Worm (Caenorhabditis elegans): ENCODE measurements around the gene lsm-5.

DNA sequence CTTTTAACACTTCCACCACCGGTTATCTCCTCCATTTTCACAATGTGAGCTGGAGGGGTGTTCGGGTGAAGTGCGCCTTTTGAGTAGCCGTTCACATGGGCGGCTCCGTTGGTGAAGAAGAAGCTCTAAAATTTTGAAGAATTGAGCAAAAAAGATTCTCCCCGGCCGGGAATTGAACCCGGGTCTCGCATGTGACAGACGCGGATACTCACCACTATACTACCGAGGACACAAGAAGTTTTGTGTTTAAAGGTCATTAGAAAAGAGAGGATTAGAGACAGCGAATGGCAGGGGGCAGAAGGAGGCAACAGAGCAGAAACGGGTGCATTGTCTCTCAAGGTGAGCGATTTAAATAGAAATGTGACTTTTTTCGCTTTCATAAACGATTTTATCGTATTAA lies 18.5 kb upstream of the lsm-5 start:
- peak; percentile 24 for TF ChIP-seq atf-7 (tag; optimal IDR thresholded peaks at IDR 0.05)
- peak; percentile 30 for TF ChIP-seq lsl-1 (GFP tag; optimal IDR thresholded peaks at IDR 0.05)
- TF ChIP-seq hrde-1 (tag; optimal IDR thresholded peaks at IDR 0.05; ENCODE audit: borderline replicate concordance) = peak; percentile 7
- TF ChIP-seq ceh-100 (GFP tag; IDR thresholded peaks at IDR 0.05) = 0 out of 2 replicates have a peak, but pooled peaks have one; percentile 34
- no peak for TF ChIP-seq unc-62 (GFP tag; optimal IDR thresholded peaks at IDR 0.05)
- no peak for TF ChIP-seq pha-4 (tag; optimal IDR thresholded peaks at IDR 0.05)
- peak; percentile 30; the same call in 1 of the 2 replicates for TF ChIP-seq F33H1.4 (GFP tag; IDR thresholded peaks at IDR 0.05)
- 0 out of 2 replicates have a peak, but pooled peaks have one; percentile 20 for TF ChIP-seq cebp-1 (GFP tag; IDR thresholded peaks at IDR 0.05)
- peak; percentile 62 for TF ChIP-seq cebp-1 (tag; optimal IDR thresholded peaks at IDR 0.05)
- peak; percentile 49 for TF ChIP-seq nhr-90 (tag; optimal IDR thresholded peaks at IDR 0.05)
- peak; percentile 71 for TF ChIP-seq him-1 (tag; optimal IDR thresholded peaks at IDR 0.05)
- no peak for TF ChIP-seq nfya-1 (tag; optimal IDR thresholded peaks at IDR 0.05; ENCODE audit: borderline replicate concordance, insufficient read depth)
- peak; percentile 98 for TF ChIP-seq tbp1 (GFP tag; optimal IDR thresholded peaks at IDR 0.05)
- TF ChIP-seq zfh-2 (GFP tag; conservative IDR thresholded peaks at IDR 0.05) = peak; percentile 25; the same call in 1 of the 2 replicates

Measured in whole organism, young adult.